Worm (Caenorhabditis elegans): ENCODE measurements around the gene C55A1.11.
"Not testable (repeated sequence)": the region's sequence is repeated elsewhere in the genome, so short reads cannot be mapped to it uniquely, and the experiment has no call there.

DNA sequence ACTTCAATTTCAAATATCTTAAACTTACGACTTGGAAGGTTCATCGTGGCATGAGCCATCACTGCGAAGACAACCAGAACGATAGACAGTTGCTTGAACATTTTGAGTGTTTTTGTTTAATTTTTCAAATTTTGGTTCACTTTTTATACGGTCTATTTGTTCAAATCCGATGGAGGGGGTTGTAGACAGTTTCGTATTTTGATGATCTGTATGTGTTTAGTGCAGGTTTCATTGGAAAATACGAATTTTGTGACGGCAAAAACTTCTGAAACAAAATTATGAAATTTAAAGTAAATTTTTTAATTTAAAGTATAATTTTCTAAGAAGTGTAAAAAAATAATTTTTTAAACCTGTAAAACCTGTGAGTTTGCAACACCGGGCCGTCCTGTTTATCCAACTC is 17.5 kb downstream of the C55A1.11 start, which contains the start of gene C55A1.4:
- not testable (repeated sequence) for TF ChIP-seq dao-5, him-1, W03F9.2 (tag; optimal IDR thresholded peaks at IDR 0.05)
